Fruit fly (Drosophila melanogaster): ENCODE data around the gene TotF.

The TotF gene

dm6 chr2L:19935085-19935846 is 23.1 kb upstream of the TotF start (continued):
- TF ChIP-seq ATbp (GFP tag; optimal IDR thresholded peaks at IDR 0.05) (no peak), CG18011 (GFP tag; optimal IDR thresholded peaks at IDR 0.05) (no peak), corto (GFP tag; optimal IDR thresholded peaks at IDR 0.05) (no peak), CG12769 (tag; optimal IDR thresholded peaks at IDR 0.05) (peak; percentile 80), trh (GFP tag; optimal IDR thresholded peaks at IDR 0.05) (no peak), H2.0 (GFP tag; IDR thresholded peaks at IDR 0.05) (0 out of 2 replicates have a peak, but pooled peaks have one; percentile 13), croc (GFP tag; conservative IDR thresholded peaks at IDR 0.05) (no peak), CG3407 (GFP tag; optimal IDR thresholded peaks at IDR 0.05) (no peak), gem (tag; optimal IDR thresholded peaks at IDR 0.05) (no peak), Eip74EF (GFP tag; optimal IDR thresholded peaks at IDR 0.05) (peak in 1 of 2 experiments; percentile 37), CG7271 (tag; optimal IDR thresholded peaks at IDR 0.05) (no peak), amos (GFP tag; IDR thresholded peaks at IDR 0.05; ENCODE audit: partially characterized antibody) (peak; percentile 64), HLH54F (GFP tag; optimal IDR thresholded peaks at IDR 0.05) (no peak), CG3163 (GFP tag; optimal IDR thresholded peaks at IDR 0.05) (peak; percentile 16), disco-r (GFP tag; optimal IDR thresholded peaks at IDR 0.05) (no peak), tx (GFP tag; optimal IDR thresholded peaks at IDR 0.05) (no peak), Dref (GFP tag; IDR thresholded peaks at IDR 0.05) (no peak; the same call in 1 of the 2 replicates), hbn (GFP tag; IDR thresholded peaks at IDR 0.05; ENCODE audit: partially characterized antibody) (no peak), CG13775 (GFP tag; optimal IDR thresholded peaks at IDR 0.05) (no peak), phol (tag; optimal IDR thresholded peaks at IDR 0.05) (no peak), ase (GFP tag; IDR thresholded peaks at IDR 0.05) (no peak), luna (GFP tag; optimal IDR thresholded peaks at IDR 0.05) (no peak), HLH3B (GFP tag; IDR thresholded peaks at IDR 0.05) (no peak), bbx (GFP tag; IDR thresholded peaks at IDR 0.05; ENCODE audit: partially characterized antibody) (peak; percentile 75), pho (GFP tag; optimal IDR thresholded peaks at IDR 0.05) (no peak), CG17802 (tag; optimal IDR thresholded peaks at IDR 0.05) (no peak), zen (tag; optimal IDR thresholded peaks at IDR 0.05) (no peak), CG15696 (tag; optimal IDR thresholded peaks at IDR 0.05) (no peak), ato (GFP tag; IDR thresholded peaks at IDR 0.05; ENCODE audit: partially characterized antibody) (peak; percentile 61; the same call in 1 of the 2 replicates), CG10462 (GFP tag; optimal IDR thresholded peaks at IDR 0.05) (no peak), sim (GFP tag; IDR thresholded peaks at IDR 0.05) (0 out of 2 replicates have a peak, but pooled peaks have one; percentile 48), row (GFP tag; IDR thresholded peaks at IDR 0.05) (peak; percentile 10; the same call in 1 of the 3 replicates), Hr51 (GFP tag; optimal IDR thresholded peaks at IDR 0.05) (no peak), maf-S (GFP tag; optimal IDR thresholded peaks at IDR 0.05) (peak; percentile 12), repo (GFP tag; optimal IDR thresholded peaks at IDR 0.05) (no peak), CG32767 (GFP tag; IDR thresholded peaks at IDR 0.05) (peak; percentile 23; the same call in 1 of the 2 replicates), CG3995 (GFP tag; optimal IDR thresholded peaks at IDR 0.05) (no peak), CG10209 (GFP tag; optimal IDR thresholded peaks at IDR 0.05) (peak; percentile 46), CG17328 (GFP tag; IDR thresholded peaks at IDR 0.05) (0 out of 2 replicates have a peak, but pooled peaks have one; percentile 42), NFAT (GFP tag; IDR thresholded peaks at IDR 0.05) (peak; percentile 51), Hsf (GFP tag; optimal IDR thresholded peaks at IDR 0.05) (no peak), emc (GFP tag; optimal IDR thresholded peaks at IDR 0.05) (no peak), trem (tag; optimal IDR thresholded peaks at IDR 0.05) (peak; percentile 14), CG31224 (GFP tag; IDR thresholded peaks at IDR 0.05) (0 out of 2 replicates have a peak, but pooled peaks have one; percentile 12), CG11456 (GFP tag; IDR thresholded peaks at IDR 0.05) (peak; percentile 34; the same call in 1 of the 3 replicates), dm (GFP tag; optimal IDR thresholded peaks at IDR 0.05) (no peak), jing (GFP tag; optimal IDR thresholded peaks at IDR 0.05) (peak; percentile 26), Jarid2 (GFP tag; optimal IDR thresholded peaks at IDR 0.05) (peak; percentile 99)

All from whole organism, embryonic.